Fruit fly (Drosophila melanogaster) whole organism, larva: ENCODE data around the gene Acn.
A peak's percentile ranks its signal among the peaks of the same experiment; 100 is the strongest.

Experiments
- noc ChIP-seq: fragments of 200-800 bp; sonication (Bioruptor generic); optimal IDR thresholded peaks from 3 replicates; lab custom pipeline; 2019; ENCODE audit warnings: missing biosample characterization, mild to moderate bottlenecking, missing genetic modification characterization, moderate library complexity

Gene Acn

dm6 chr2L:19019160-19019592 is 26.0 kb upstream of the Acn start:
- TF ChIP-seq noc (tag; lab: Kevin White, UChicago) = no peak

dm6 chr2L:19019640-19020039 is 25.5 kb upstream of the Acn start:
- no peak for TF ChIP-seq noc (tag; lab: Kevin White, UChicago)

- peak; percentile 51 for TF ChIP-seq noc (tag; lab: Kevin White, UChicago)
These were observed 23.6 kb upstream of the Acn start for dm6 chr2L:19021278-19022220.

dm6 chr2L:19022221-19022516 is 23.0 kb upstream of the Acn start, which contains the start of gene CG15172:
TSS of gene CG15172 (plus strand) at chr2L:19022417.
- no peak for TF ChIP-seq noc (tag; lab: Kevin White, UChicago)

- TF ChIP-seq noc (tag; lab: Kevin White, UChicago) = peak; percentile 50
These were observed 21.0 kb upstream of the Acn start for dm6 chr2L:19023972-19024743.

dm6 chr2L:19024744-19025059 is 20.5 kb upstream of the Acn start:
- no peak for TF ChIP-seq noc (tag; lab: Kevin White, UChicago)

- TF ChIP-seq noc (tag; lab: Kevin White, UChicago) = peak; percentile 45
These were observed 18.5 kb upstream of the Acn start for dm6 chr2L:19026491-19027197.

dm6 chr2L:19027246-19027886 is 17.8 kb upstream of the Acn start, which contains the start of gene Sidpn:
TSS of gene Sidpn (plus strand) at chr2L:19027710.
- TF ChIP-seq noc (tag; lab: Kevin White, UChicago) = no peak

dm6 chr2L:19033288-19033687 is 11.9 kb upstream of the Acn start, which contains the start of gene hook:
TSS of gene hook (minus strand) at chr2L:19033498.
- TF ChIP-seq noc (tag; lab: Kevin White, UChicago) = no peak

- TF ChIP-seq noc (tag; lab: Kevin White, UChicago) = no peak
These were observed 10.8 kb upstream of the Acn start, which contains the start of the genes mib2 and CG31800 for dm6 chr2L:19034213-19034929. TSS of gene mib2 (plus strand) at chr2L:19034444. TSS of gene CG31800 (minus strand) at chr2L:19034576.

dm6 chr2L:19035013-19035412 is 10.1 kb upstream of the Acn start:
- TF ChIP-seq noc (tag; lab: Kevin White, UChicago) = no peak

dm6 chr2L:19036105-19036714 is 8.9 kb upstream of the Acn start:
- peak; percentile 72 for TF ChIP-seq noc (tag; lab: Kevin White, UChicago)

- no peak for TF ChIP-seq noc (tag; lab: Kevin White, UChicago)
These were observed 8.1 kb upstream of the Acn start for dm6 chr2L:19037011-19037410.

- no peak for TF ChIP-seq noc (tag; lab: Kevin White, UChicago)
These were observed 7.7 kb upstream of the Acn start for dm6 chr2L:19037455-19037854.
